Fruit fly (Drosophila melanogaster) whole organism, embryonic: ENCODE data around the gene RpS28a.

ENCODE experiments used
- Blimp-1 ChIP-seq: fragments of 200-800 bp; sonication (Bioruptor generic); optimal IDR thresholded peaks from 3 replicates; lab custom pipeline; 2018; ENCODE audit warnings: missing biosample characterization, missing genetic modification characterization, mild to moderate bottlenecking, moderate library complexity, missing genetic modification reagents
- CG10959 ChIP-seq: fragments of 200-800 bp; sonication (Bioruptor generic); IDR thresholded peaks from 2 replicates; pipeline ENCODE4 v1.3.6; 2022; ENCODE audit warnings: missing biosample characterization, missing genetic modification characterization
- CG11093 ChIP-seq: fragments of 200-800 bp; sonication (Bioruptor generic); IDR thresholded peaks from 3 replicates; pipeline ENCODE4 v1.3.6; 2022; ENCODE audit warnings: missing biosample characterization, missing genetic modification characterization
- CG11456 ChIP-seq: fragments of 200-800 bp; sonication (Bioruptor generic); IDR thresholded peaks from 3 replicates; pipeline ENCODE4 v1.3.6; 2022; ENCODE audit warnings: missing biosample characterization, missing genetic modification characterization
- CG11723 ChIP-seq: fragments of 200-800 bp; sonication (Bioruptor generic); optimal IDR thresholded peaks from 2 replicates; lab custom pipeline; 2017; ENCODE audit warnings: missing biosample characterization, mild to moderate bottlenecking, missing genetic modification characterization
- CG15073 ChIP-seq: fragments of 200-800 bp; sonication (Bioruptor generic); optimal IDR thresholded peaks from 2 replicates; lab custom pipeline; 2016; ENCODE audit warnings: missing biosample characterization, missing genetic modification characterization
- CG18619 ChIP-seq: fragments of 200-800 bp; sonication (Bioruptor generic); optimal IDR thresholded peaks from 3 replicates; lab custom pipeline; 2017; ENCODE audit warnings: missing biosample characterization, mild to moderate bottlenecking, missing genetic modification characterization
- CG18764 ChIP-seq: fragments of 200-800 bp; sonication (Bioruptor generic); optimal IDR thresholded peaks from 3 replicates; lab custom pipeline; 2016; ENCODE audit warnings: missing biosample characterization, missing genetic modification characterization
- CG3065 ChIP-seq: fragments of 200-800 bp; sonication (Bioruptor generic); optimal IDR thresholded peaks from 2 replicates; lab custom pipeline; 2016; ENCODE audit warnings: missing biosample characterization, missing genetic modification characterization
- CG33213 ChIP-seq: fragments of 200-800 bp; sonication (Bioruptor generic); optimal IDR thresholded peaks from 3 replicates; lab custom pipeline; 2016; ENCODE audit warnings: missing biosample characterization, missing genetic modification characterization
- CG4328 ChIP-seq: fragments of 200-800 bp; sonication (Bioruptor generic); optimal IDR thresholded peaks from 3 replicates; lab custom pipeline; 2017; ENCODE audit warnings: missing biosample characterization, missing genetic modification reagents, missing genetic modification characterization
- CG5245 ChIP-seq: fragments of 200-800 bp; sonication (Bioruptor generic); optimal IDR thresholded peaks from 3 replicates; lab custom pipeline; 2016; ENCODE audit warnings: missing biosample characterization, missing genetic modification characterization
- CG6175 ChIP-seq: fragments of 200-800 bp; sonication (Bioruptor generic); IDR thresholded peaks from 3 replicates; pipeline ENCODE4 v1.3.6; 2022; ENCODE audit warnings: missing biosample characterization, missing genetic modification characterization
- CG6765 ChIP-seq: fragments of 200-800 bp; sonication (Bioruptor generic); optimal IDR thresholded peaks from 3 replicates; lab custom pipeline; 2017; ENCODE audit warnings: missing biosample characterization, mild to moderate bottlenecking, missing genetic modification characterization
- CG8290 ChIP-seq, 3 experiments: fragments of 200-800 bp; sonication (Bioruptor generic); optimal IDR thresholded peaks; 2 replicates each; lab custom pipeline; 2016 to 2019; ENCODE audit warnings: missing biosample characterization in 3 of 3, missing genetic modification characterization in 3 of 3, mild to moderate bottlenecking in 2 of 3, moderate library complexity in 1 of 3
- CG8765 ChIP-seq: fragments of 200-800 bp; sonication (Bioruptor generic); IDR thresholded peaks from 2 replicates; pipeline ENCODE4 v1.3.6; 2022; ENCODE audit warnings: missing biosample characterization, missing genetic modification characterization
- Camta ChIP-seq: fragments of 200-800 bp; sonication (Bioruptor generic); optimal IDR thresholded peaks from 2 replicates; lab custom pipeline; 2016; ENCODE audit warnings: missing biosample characterization, missing genetic modification characterization
- CoRest ChIP-seq: fragments of 200-800 bp; sonication (Bioruptor generic); optimal IDR thresholded peaks from 3 replicates; lab custom pipeline; 2018; ENCODE audit warnings: missing biosample characterization, mild to moderate bottlenecking, missing genetic modification characterization, moderate library complexity
- Dll ChIP-seq: fragments of 200-800 bp; sonication (Bioruptor generic); IDR thresholded peaks from 4 replicates; pipeline ENCODE4 v1.3.6; 2022; ENCODE audit warnings: missing biosample characterization, missing genetic modification characterization; ENCODE audit not compliant: partially characterized antibody
- HmgZ ChIP-seq: fragments of 200-800 bp; sonication (Bioruptor generic); optimal IDR thresholded peaks from 2 replicates; lab custom pipeline; 2018; ENCODE audit warnings: missing biosample characterization, mild to moderate bottlenecking, missing genetic modification characterization
- Hr51 ChIP-seq, 2 experiments: fragments of 200-800 bp; sonication (Bioruptor generic); optimal IDR thresholded peaks; 2 replicates in 1 of 2; 3 replicates in 1 of 2; lab custom pipeline; 2016 to 2018; ENCODE audit warnings: missing biosample characterization in 2 of 2, missing genetic modification characterization in 2 of 2, mild to moderate bottlenecking in 1 of 2, moderate library complexity in 1 of 2
- Optix ChIP-seq: fragments of 200-800 bp; sonication (Bioruptor generic); IDR thresholded peaks from 3 replicates; pipeline ENCODE4 v1.3.6; 2022; ENCODE audit warnings: missing biosample characterization, missing genetic modification characterization
- Usf ChIP-seq: fragments of 200-800 bp; sonication (Bioruptor generic); optimal IDR thresholded peaks from 2 replicates; lab custom pipeline; 2017; ENCODE audit warnings: missing genotype, missing biosample characterization, missing genetic modification characterization
- amos ChIP-seq: fragments of 200-800 bp; sonication (Bioruptor generic); IDR thresholded peaks from 2 replicates; pipeline ENCODE4 v1.3.6; 2022; ENCODE audit warnings: missing biosample characterization, missing genetic modification characterization; ENCODE audit not compliant: partially characterized antibody
- az2 ChIP-seq: fragments of 200-800 bp; sonication (Bioruptor generic); optimal IDR thresholded peaks from 3 replicates; lab custom pipeline; 2016; ENCODE audit warnings: missing biosample characterization, missing genetic modification characterization
- chinmo ChIP-seq: fragments of 200-800 bp; sonication (Bioruptor generic); IDR thresholded peaks from 4 replicates; pipeline ENCODE4 v1.3.6; 2022; ENCODE audit warnings: missing biosample characterization, missing genetic modification characterization; ENCODE audit not compliant: partially characterized antibody
- crc ChIP-seq: fragments of 200-800 bp; sonication (Bioruptor generic); optimal IDR thresholded peaks from 2 replicates; lab custom pipeline; 2016; ENCODE audit warnings: missing biosample characterization, missing genetic modification characterization
- dm ChIP-seq: fragments of 200-800 bp; sonication (Bioruptor generic); optimal IDR thresholded peaks from 3 replicates; lab custom pipeline; 2016; ENCODE audit warnings: missing biosample characterization, missing genetic modification characterization
- emc ChIP-seq: fragments of 200-800 bp; sonication (Bioruptor generic); optimal IDR thresholded peaks from 2 replicates; lab custom pipeline; 2016; ENCODE audit warnings: missing biosample characterization, missing genetic modification characterization
- ems ChIP-seq: fragments of 200-800 bp; sonication (Bioruptor generic); optimal IDR thresholded peaks from 3 replicates; lab custom pipeline; 2016; ENCODE audit warnings: missing biosample characterization, missing genetic modification characterization
- gt ChIP-seq: fragments of 200-800 bp; sonication (Bioruptor generic); IDR thresholded peaks from 2 replicates; pipeline ENCODE4 v1.3.6; 2022; ENCODE audit warnings: missing biosample characterization, missing genetic modification characterization
- jumu ChIP-seq: fragments of 200-800 bp; sonication (Bioruptor generic); optimal IDR thresholded peaks from 3 replicates; lab custom pipeline; 2016; ENCODE audit warnings: missing biosample characterization, missing genetic modification characterization
- mld ChIP-seq: fragments of 200-800 bp; sonication (Bioruptor generic); IDR thresholded peaks from 3 replicates; pipeline ENCODE4 v1.3.6; 2022; ENCODE audit warnings: missing biosample characterization, missing genetic modification characterization; ENCODE audit not compliant: partially characterized antibody
- nerfin-1 ChIP-seq: fragments of 200-800 bp; sonication (Bioruptor generic); optimal IDR thresholded peaks from 3 replicates; lab custom pipeline; 2019; ENCODE audit warnings: missing biosample characterization, mild to moderate bottlenecking, missing genetic modification characterization, moderate library complexity
- nerfin-2 ChIP-seq: fragments of 200-800 bp; sonication (Bioruptor generic); IDR thresholded peaks from 2 replicates; pipeline ENCODE4 v1.3.6; 2022; ENCODE audit warnings: missing biosample characterization, missing genetic modification characterization; ENCODE audit not compliant: partially characterized antibody
- odd ChIP-seq: fragments of 200-800 bp; sonication (Bioruptor generic); optimal IDR thresholded peaks from 2 replicates; lab custom pipeline; 2017; ENCODE audit warnings: missing biosample characterization, mild to moderate bottlenecking, missing genetic modification characterization
- phol ChIP-seq: fragments of 200-800 bp; sonication (Bioruptor generic); optimal IDR thresholded peaks from 3 replicates; lab custom pipeline; 2018; ENCODE audit warnings: missing biosample characterization, mild to moderate bottlenecking, missing genetic modification characterization, moderate library complexity
- pita ChIP-seq: fragments of 200-800 bp; sonication (Bioruptor generic); optimal IDR thresholded peaks from 2 replicates; lab custom pipeline; 2017; ENCODE audit warnings: missing biosample characterization, mild to moderate bottlenecking, missing genetic modification characterization
- seq ChIP-seq: fragments of 200-800 bp; sonication (Bioruptor generic); IDR thresholded peaks from 2 replicates; pipeline ENCODE4 v1.3.6; 2022; ENCODE audit warnings: missing biosample characterization, missing genetic modification characterization
- slp2 ChIP-seq: fragments of 200-800 bp; sonication (Bioruptor generic); optimal IDR thresholded peaks from 2 replicates; lab custom pipeline; 2016; ENCODE audit warnings: missing biosample characterization, missing genetic modification characterization
- sna ChIP-seq: fragments of 200-800 bp; sonication (Bioruptor generic); IDR thresholded peaks from 2 replicates; pipeline ENCODE4 v1.3.6; 2022; ENCODE audit warnings: missing biosample characterization, missing genetic modification characterization; ENCODE audit not compliant: partially characterized antibody
- sr ChIP-seq: fragments of 200-800 bp; sonication (Bioruptor generic); IDR thresholded peaks from 3 replicates; pipeline ENCODE4 v1.3.6; 2022; ENCODE audit warnings: missing biosample characterization, missing genetic modification characterization
- tio ChIP-seq: fragments of 200-800 bp; sonication (Bioruptor generic); optimal IDR thresholded peaks from 2 replicates; lab custom pipeline; 2017; ENCODE audit warnings: missing biosample characterization, missing genetic modification characterization, inconsistent platforms
- vfl ChIP-seq: fragments of 200-800 bp; sonication (Bioruptor generic); optimal IDR thresholded peaks from 2 replicates; lab custom pipeline; 2016; ENCODE audit warnings: missing biosample characterization, missing genetic modification characterization

The RpS28a gene

dm6 chr3R:30046029-30047001, 23.9 kb upstream of the RpS28a start, which contains the start of the genes RpL32 and CG7943 (continued):
- peak; percentile 92 for TF ChIP-seq CG5245
- peak; percentile 95 for TF ChIP-seq crc
- peak; percentile 85 for TF ChIP-seq CoRest (tag; lab: Kevin White, UChicago)
- peak; percentile 74 for TF ChIP-seq CG3065 (GFP tag; lab: Kevin White, UChicago)

dm6 chr3R:30043139-30043744, 20.8 kb upstream of the RpS28a start, which contains the start of gene Sry-delta:
Gene Sry-delta (plus strand): TSS chr3R:30043341.
- no peak; the same call in 1 of the 2 replicates for TF ChIP-seq seq (GFP tag; lab: Robert Waterston, UW)
- TF ChIP-seq CG18764 (GFP tag; lab: Kevin White, UChicago): peak; percentile 80
- peak; percentile 62 for TF ChIP-seq CG18619 (GFP tag; lab: Kevin White, UChicago)
- peak; percentile 41; the same call in 1 of the 3 replicates for TF ChIP-seq mld (GFP tag; lab: Robert Waterston, UW)
- 0 out of 4 replicates have a peak, but pooled peaks have one; percentile 22 for TF ChIP-seq chinmo (GFP tag; lab: Robert Waterston, UW)
- TF ChIP-seq CG10959: no peak
- no peak for TF ChIP-seq CG11093 (GFP tag; lab: Robert Waterston, UW)
- TF ChIP-seq tio (GFP tag; lab: Kevin White, UChicago): no peak
- TF ChIP-seq vfl (GFP tag; lab: Kevin White, UChicago): peak; percentile 92
- peak; percentile 90 for TF ChIP-seq CG33213 (GFP tag; lab: Kevin White, UChicago)
- TF ChIP-seq slp2 (GFP tag; lab: Kevin White, UChicago): peak; percentile 77
- TF ChIP-seq amos: peak; percentile 81
- TF ChIP-seq HmgZ (tag; lab: Kevin White, UChicago): peak; percentile 90
- TF ChIP-seq odd: no peak
- TF ChIP-seq ems (GFP tag; lab: Kevin White, UChicago): peak; percentile 69
- TF ChIP-seq Usf (GFP tag; lab: Kevin White, UChicago): no peak
- peak; percentile 94 for TF ChIP-seq CG11456 (GFP tag; lab: Robert Waterston, UW)
- peak; percentile 57 for TF ChIP-seq CG4328 (GFP tag; lab: Kevin White, UChicago)
- peak; percentile 79 for TF ChIP-seq Dll
- TF ChIP-seq Optix: peak; percentile 68
- no peak for TF ChIP-seq Blimp-1 (GFP tag; lab: Kevin White, UChicago)
- TF ChIP-seq CG8290 (GFP tag; optimal IDR thresholded peaks at IDR 0.05; lab: Kevin White, UChicago): peak; percentile 72
- peak in 1 of 2 experiments; percentile 37 for TF ChIP-seq CG8290 (tag; optimal IDR thresholded peaks at IDR 0.05; lab: Kevin White, UChicago)
- TF ChIP-seq phol: peak; percentile 85
- peak; percentile 59; the same call in 2 of the 3 replicates for TF ChIP-seq sr (GFP tag; lab: Robert Waterston, UW)
- peak; percentile 40 for TF ChIP-seq CG6765 (GFP tag; lab: Kevin White, UChicago)
- TF ChIP-seq CG11723 (GFP tag; lab: Kevin White, UChicago): peak; percentile 74
- TF ChIP-seq CG8765 (GFP tag; lab: Robert Waterston, UW): peak; percentile 57; the same call in 1 of the 2 replicates
- TF ChIP-seq pita (GFP tag; lab: Kevin White, UChicago): no peak
- TF ChIP-seq jumu (GFP tag; lab: Kevin White, UChicago): peak; percentile 86
- peak in 1 of 2 experiments; percentile 88 for TF ChIP-seq Hr51 (GFP tag; optimal IDR thresholded peaks at IDR 0.05; lab: Kevin White, UChicago)
- TF ChIP-seq az2 (GFP tag; lab: Kevin White, UChicago): peak; percentile 72
- peak; percentile 48; the same call in 1 of the 3 replicates for TF ChIP-seq CG6175 (GFP tag; lab: Robert Waterston, UW)
- peak; percentile 64 for TF ChIP-seq nerfin-1 (tag; lab: Kevin White, UChicago)
- TF ChIP-seq gt (GFP tag; lab: Robert Waterston, UW): no peak
- peak; percentile 82 for TF ChIP-seq dm (GFP tag; lab: Kevin White, UChicago)
- TF ChIP-seq emc (GFP tag; lab: Kevin White, UChicago): peak; percentile 80
- TF ChIP-seq Camta (GFP tag; lab: Kevin White, UChicago): peak; percentile 78
- TF ChIP-seq nerfin-2 (GFP tag; lab: Robert Waterston, UW): peak; percentile 19; the same call in 1 of the 2 replicates
- peak; percentile 81 for TF ChIP-seq sna (GFP tag; lab: Robert Waterston, UW)
- peak; percentile 3 for TF ChIP-seq CG15073 (GFP tag; lab: Kevin White, UChicago)
